Fruit fly (Drosophila melanogaster) whole organism, pupa: Measurements from ENCODE around the gene CG3408.

Experiments used
- CG10348 ChIP-seq: fragments of 200-800 bp; sonication (Bioruptor generic); IDR thresholded peaks from 2 replicates; pipeline ENCODE4 v1.3.6; 2022; ENCODE audit warnings: missing biosample characterization, missing genetic modification characterization
- CG12605 ChIP-seq: fragments of 200-800 bp; sonication (Bioruptor generic); IDR thresholded peaks from 2 replicates; pipeline ENCODE4 v1.3.6; 2022; ENCODE audit warnings: missing biosample characterization, missing genetic modification characterization
- CG13204 ChIP-seq: fragments of 200-800 bp; sonication (Bioruptor generic); optimal IDR thresholded peaks from 2 replicates; lab custom pipeline; 2018; ENCODE audit warnings: missing biosample characterization, mild to moderate bottlenecking, missing genetic modification characterization, moderate library complexity
- CG14655 ChIP-seq: fragments of 200-800 bp; sonication (Bioruptor generic); optimal IDR thresholded peaks from 3 replicates; lab custom pipeline; 2017; ENCODE audit warnings: mild to moderate bottlenecking, missing biosample characterization, missing genetic modification reagents, missing genetic modification characterization
- CG15710 ChIP-seq: fragments of 200-800 bp; sonication (Bioruptor generic); optimal IDR thresholded peaks from 2 replicates; lab custom pipeline; 2018; ENCODE audit warnings: missing biosample characterization, mild to moderate bottlenecking, missing genetic modification characterization, moderate library complexity
- CG17806 ChIP-seq: fragments of 200-800 bp; sonication (Bioruptor generic); optimal IDR thresholded peaks from 2 replicates; lab custom pipeline; 2018; ENCODE audit warnings: missing biosample characterization, mild to moderate bottlenecking, missing genetic modification characterization, moderate library complexity
- CG32121 ChIP-seq: fragments of 200-800 bp; sonication (Bioruptor generic); IDR thresholded peaks from 2 replicates; pipeline ENCODE4 v1.3.6; 2022; ENCODE audit warnings: missing biosample characterization, missing genetic modification characterization
- CG34367 ChIP-seq: fragments of 200-800 bp; sonication (Bioruptor generic); optimal IDR thresholded peaks from 2 replicates; lab custom pipeline; 2018; ENCODE audit warnings: missing biosample characterization, mild to moderate bottlenecking, missing genetic modification characterization
- CG4496 ChIP-seq: fragments of 200-800 bp; sonication (Bioruptor generic); IDR thresholded peaks from 3 replicates; pipeline ENCODE4 v1.3.6; 2022; ENCODE audit warnings: missing biosample characterization, missing genetic modification characterization
- CG8159 ChIP-seq: fragments of 200-800 bp; sonication (Bioruptor generic); optimal IDR thresholded peaks from 3 replicates; lab custom pipeline; 2018; ENCODE audit warnings: missing biosample characterization, mild to moderate bottlenecking, missing genetic modification characterization, moderate library complexity
- CG8301 ChIP-seq: fragments of 200-800 bp; sonication (Bioruptor generic); optimal IDR thresholded peaks from 2 replicates; lab custom pipeline; 2018; ENCODE audit warnings: missing biosample characterization, mild to moderate bottlenecking, missing genetic modification characterization
- CG9948 ChIP-seq: fragments of 200-800 bp; sonication (Bioruptor generic); optimal IDR thresholded peaks from 2 replicates; lab custom pipeline; 2018; ENCODE audit warnings: missing biosample characterization, mild to moderate bottlenecking, missing genetic modification characterization, moderate library complexity
- D1 ChIP-seq: fragments of 200-800 bp; sonication (Bioruptor generic); optimal IDR thresholded peaks from 2 replicates; lab custom pipeline; 2018; ENCODE audit warnings: missing biosample characterization, mild to moderate bottlenecking, missing genetic modification characterization, moderate library complexity
- EcR ChIP-seq: fragments of 200-800 bp; sonication (Bioruptor generic); optimal IDR thresholded peaks from 3 replicates; lab custom pipeline; 2019; ENCODE audit warnings: missing biosample characterization, missing genetic modification characterization, mild to moderate bottlenecking, moderate library complexity, missing genetic modification reagents
- Ets98B ChIP-seq: fragments of 200-800 bp; sonication (Bioruptor generic); IDR thresholded peaks from 2 replicates; pipeline ENCODE4 v1.3.6; 2022; ENCODE audit warnings: missing biosample characterization, missing genetic modification characterization
- Pif1A ChIP-seq: fragments of 200-800 bp; sonication (Bioruptor generic); optimal IDR thresholded peaks from 3 replicates; lab custom pipeline; 2016; ENCODE audit warnings: missing biosample characterization, missing genetic modification characterization
- Pif1B ChIP-seq: fragments of 200-800 bp; sonication (Bioruptor generic); optimal IDR thresholded peaks from 3 replicates; lab custom pipeline; 2016; ENCODE audit warnings: missing biosample characterization, missing genetic modification characterization
- Snoo ChIP-seq: fragments of 200-800 bp; sonication (Bioruptor generic); optimal IDR thresholded peaks from 3 replicates; lab custom pipeline; 2017; ENCODE audit warnings: missing biosample characterization, mild to moderate bottlenecking, missing genetic modification characterization, inconsistent platforms
- fd96Ca ChIP-seq: fragments of 200-800 bp; sonication (Bioruptor generic); IDR thresholded peaks from 3 replicates; pipeline ENCODE4 v1.3.6; 2022; ENCODE audit warnings: missing biosample characterization, missing genetic modification characterization
- gl ChIP-seq: fragments of 200-800 bp; sonication (Bioruptor generic); optimal IDR thresholded peaks from 2 replicates; lab custom pipeline; 2018; ENCODE audit warnings: missing biosample characterization, mild to moderate bottlenecking, missing genetic modification characterization
- rn ChIP-seq: fragments of 200-800 bp; sonication (Bioruptor generic); IDR thresholded peaks from 2 replicates; pipeline ENCODE4 v1.3.6; 2022; ENCODE audit warnings: missing biosample characterization, missing genetic modification characterization

Gene CG3408

DNA sequence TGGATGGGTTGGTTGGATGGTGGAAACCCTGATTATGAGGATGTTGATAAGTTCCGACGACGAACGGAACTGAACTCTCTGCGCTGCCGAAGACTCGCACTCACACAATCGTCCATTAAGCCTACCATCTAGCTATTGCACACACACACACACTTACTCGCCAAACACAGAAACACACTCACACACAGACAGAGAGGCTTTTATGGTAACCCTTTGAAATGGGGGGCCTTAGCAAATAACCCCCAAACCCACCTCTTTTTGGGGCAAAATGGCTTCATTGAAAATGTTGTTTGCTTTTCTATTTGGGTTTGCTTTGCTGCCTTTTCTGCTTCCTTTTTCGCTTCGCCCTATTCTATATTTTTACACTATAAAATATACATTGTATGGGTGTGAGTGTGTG lies 40.3 kb downstream of the CG3408 start:
- TF ChIP-seq CG4496 (GFP tag; lab: Robert Waterston, UW) (no peak), D1 (no peak), CG12605 (GFP tag; lab: Robert Waterston, UW) (no peak), CG17806 (tag; lab: Kevin White, UChicago) (no peak), CG8301 (tag; lab: Kevin White, UChicago) (no peak), CG14655 (no peak), fd96Ca (no peak), rn (no peak), Pif1A (GFP tag; lab: Kevin White, UChicago) (no peak)

DNA sequence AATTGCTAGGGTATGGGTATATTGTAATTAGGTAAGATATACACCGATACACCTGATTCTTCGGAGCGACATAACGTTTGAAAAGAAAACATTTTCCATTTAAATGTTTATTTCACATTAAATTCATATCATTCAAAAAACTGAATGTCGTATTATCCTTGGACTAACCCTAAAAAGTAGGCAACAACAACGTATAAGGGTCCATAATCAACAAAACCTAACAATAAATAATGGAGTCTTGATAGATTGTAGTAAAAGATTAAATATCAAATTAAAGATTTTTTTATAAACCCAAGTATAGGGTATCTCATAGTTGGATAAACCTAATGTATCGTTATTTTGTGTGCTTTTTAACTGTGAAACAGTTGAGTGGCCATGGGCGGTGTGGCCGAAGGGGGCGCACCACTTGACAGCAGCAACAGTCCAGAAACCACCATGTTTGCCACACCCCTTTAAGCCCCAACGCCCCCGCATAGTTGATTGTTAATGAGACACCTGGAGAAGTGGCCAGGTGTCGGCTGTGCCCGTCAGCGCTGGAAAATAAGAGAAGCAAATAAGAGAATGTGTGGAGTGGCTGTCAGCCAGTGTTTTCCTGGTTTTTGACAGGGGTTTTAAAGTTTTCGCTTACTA lies 41.0 kb downstream of the CG3408 start:
- TF ChIP-seq CG8159 (tag; lab: Kevin White, UChicago) (peak; percentile 18), Pif1A (GFP tag; lab: Kevin White, UChicago) (peak; percentile 27), CG9948 (tag; lab: Kevin White, UChicago) (peak; percentile 10), Ets98B (GFP tag; lab: Robert Waterston, UW) (no peak)

DNA sequence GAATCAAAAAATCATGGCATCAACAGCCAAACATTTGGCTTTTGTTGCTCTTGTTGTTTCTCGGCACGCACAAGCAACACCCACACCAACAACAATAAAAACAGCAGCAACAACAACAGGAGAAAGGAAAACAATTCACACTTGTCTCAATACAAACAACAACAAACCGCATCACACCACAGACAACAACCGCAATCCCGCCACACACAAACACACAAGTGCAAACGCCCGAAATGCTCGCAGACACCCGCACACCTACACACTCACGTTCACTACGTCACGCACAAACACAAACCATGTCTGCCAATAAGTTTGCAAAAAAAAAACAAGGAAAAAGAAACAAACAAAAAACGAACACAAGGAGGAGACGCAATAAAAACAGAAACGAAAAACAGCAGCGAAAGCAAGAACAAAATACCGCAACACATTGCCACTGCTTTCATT lies 41.6 kb downstream of the CG3408 start:
- no peak for TF ChIP-seq CG9948 (tag; lab: Kevin White, UChicago)
- TF ChIP-seq CG8159 (tag; lab: Kevin White, UChicago): no peak
- TF ChIP-seq CG17806 (tag; lab: Kevin White, UChicago): no peak
- TF ChIP-seq CG10348 (GFP tag; lab: Robert Waterston, UW): no peak
- peak; percentile 35 for TF ChIP-seq CG15710 (tag; lab: Kevin White, UChicago)
- TF ChIP-seq CG12605 (GFP tag; lab: Robert Waterston, UW): peak; percentile 72; the same call in 1 of the 2 replicates
- peak; percentile 57 for TF ChIP-seq CG13204
- TF ChIP-seq CG32121 (GFP tag; lab: Robert Waterston, UW): peak; percentile 43; the same call in 1 of the 2 replicates
- no peak for TF ChIP-seq Pif1B (GFP tag; lab: Kevin White, UChicago)
- TF ChIP-seq EcR (GFP tag; lab: Kevin White, UChicago): no peak
- TF ChIP-seq CG34367 (tag; lab: Kevin White, UChicago): peak; percentile 26
- TF ChIP-seq rn: no peak
- TF ChIP-seq CG14655: no peak
- TF ChIP-seq fd96Ca: peak; percentile 69
- peak; percentile 64 for TF ChIP-seq gl (tag; lab: Kevin White, UChicago)
- peak; percentile 59 for TF ChIP-seq Pif1A (GFP tag; lab: Kevin White, UChicago)
- TF ChIP-seq CG4496 (GFP tag; lab: Robert Waterston, UW): peak; percentile 75
- peak; percentile 80 for TF ChIP-seq Ets98B (GFP tag; lab: Robert Waterston, UW)
- TF ChIP-seq CG8301 (tag; lab: Kevin White, UChicago): no peak
- peak; percentile 12 for TF ChIP-seq Snoo (tag; lab: Kevin White, UChicago)
- TF ChIP-seq D1: no peak

DNA sequence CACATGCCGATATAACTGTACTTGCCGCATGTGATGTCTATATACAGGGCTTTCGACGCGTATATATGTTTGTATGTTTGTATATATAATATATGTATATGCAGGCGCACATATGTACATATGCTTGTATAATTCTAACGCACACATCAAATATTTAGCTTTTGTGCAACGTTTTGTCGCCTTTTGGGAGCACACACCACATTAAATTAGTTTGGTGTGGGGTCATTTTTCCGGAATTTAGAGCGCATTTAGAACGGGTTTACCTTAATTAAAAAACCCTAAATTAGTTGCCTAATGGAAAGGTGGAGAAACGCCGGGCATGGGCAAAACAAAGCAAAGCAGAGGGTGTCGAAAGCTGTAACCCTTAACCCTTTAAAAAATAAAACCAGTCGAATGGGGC lies 42.1 kb downstream of the CG3408 start:
- no peak for TF ChIP-seq D1
- no peak for TF ChIP-seq CG8301 (tag; lab: Kevin White, UChicago)

DNA sequence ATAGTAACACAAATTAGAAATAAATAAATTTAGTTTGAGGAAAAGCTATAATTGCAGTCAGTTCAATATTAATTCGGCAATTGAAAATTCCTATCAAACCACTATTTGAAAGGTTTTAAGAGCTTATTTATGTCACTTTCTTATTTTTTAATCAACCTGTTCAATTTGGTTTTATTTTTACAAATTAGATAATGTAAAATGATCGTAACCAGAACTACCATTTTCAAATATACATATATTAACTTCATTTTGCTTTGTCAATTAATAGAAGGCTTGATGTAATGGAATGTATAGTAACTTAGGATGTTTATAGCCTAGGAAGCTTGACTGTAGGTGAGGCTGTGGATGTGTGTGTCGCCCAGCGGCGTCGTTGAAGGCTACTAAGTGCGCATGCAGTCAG lies 42.8 kb downstream of the CG3408 start:
- TF ChIP-seq CG32121 (GFP tag; lab: Robert Waterston, UW): no peak
- peak; percentile 41 for TF ChIP-seq CG14655
- TF ChIP-seq Ets98B (GFP tag; lab: Robert Waterston, UW): no peak
- no peak for TF ChIP-seq EcR (GFP tag; lab: Kevin White, UChicago)
- TF ChIP-seq CG15710 (tag; lab: Kevin White, UChicago): peak; percentile 7
- TF ChIP-seq CG12605 (GFP tag; lab: Robert Waterston, UW): no peak
- TF ChIP-seq CG10348 (GFP tag; lab: Robert Waterston, UW): no peak
- TF ChIP-seq CG13204: no peak
- TF ChIP-seq CG8159 (tag; lab: Kevin White, UChicago): peak; percentile 50
- no peak for TF ChIP-seq CG4496 (GFP tag; lab: Robert Waterston, UW)
- no peak for TF ChIP-seq Pif1B (GFP tag; lab: Kevin White, UChicago)
- TF ChIP-seq rn: no peak
- TF ChIP-seq Snoo (tag; lab: Kevin White, UChicago): no peak
- TF ChIP-seq CG8301 (tag; lab: Kevin White, UChicago): peak; percentile 1
- peak; percentile 34 for TF ChIP-seq CG9948 (tag; lab: Kevin White, UChicago)
- TF ChIP-seq Pif1A (GFP tag; lab: Kevin White, UChicago): no peak
- no peak for TF ChIP-seq D1
- TF ChIP-seq fd96Ca: no peak
- TF ChIP-seq CG17806 (tag; lab: Kevin White, UChicago): peak; percentile 26
- no peak for TF ChIP-seq CG34367 (tag; lab: Kevin White, UChicago)
- no peak for TF ChIP-seq gl (tag; lab: Kevin White, UChicago)

DNA sequence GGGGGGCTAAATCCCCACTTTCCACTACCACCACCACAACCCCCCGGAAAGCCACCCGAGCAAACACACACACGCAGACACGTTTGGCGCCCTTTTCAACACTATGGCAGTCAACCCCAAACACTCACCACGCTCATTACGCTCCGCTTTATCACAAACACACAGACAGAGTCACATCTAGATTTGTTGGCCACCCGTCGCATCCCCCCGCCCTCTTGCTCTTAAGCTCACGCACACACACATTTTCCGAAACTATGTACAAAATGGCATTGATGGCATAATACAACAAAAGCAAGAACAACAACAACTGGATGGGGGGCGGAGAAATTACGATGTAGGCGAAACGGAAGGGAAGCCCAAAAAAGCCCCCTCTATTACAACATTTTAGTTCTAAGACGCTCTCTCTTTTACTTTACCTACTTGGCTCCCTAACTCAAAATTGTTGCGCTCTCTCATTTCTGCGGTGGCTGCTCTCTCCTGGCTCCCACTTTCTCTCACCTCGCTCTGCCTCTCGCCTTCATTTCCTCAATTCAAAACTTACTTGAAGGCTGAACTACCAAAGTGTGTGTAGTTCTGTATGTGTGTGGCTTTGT lies 43.6 kb downstream of the CG3408 start:
- TF ChIP-seq Ets98B (GFP tag; lab: Robert Waterston, UW) (no peak), CG34367 (tag; lab: Kevin White, UChicago) (no peak), CG8301 (tag; lab: Kevin White, UChicago) (no peak)
